Fruit fly (Drosophila melanogaster): Measurements from ENCODE around the gene Elp3.

Gene Elp3

DNA sequence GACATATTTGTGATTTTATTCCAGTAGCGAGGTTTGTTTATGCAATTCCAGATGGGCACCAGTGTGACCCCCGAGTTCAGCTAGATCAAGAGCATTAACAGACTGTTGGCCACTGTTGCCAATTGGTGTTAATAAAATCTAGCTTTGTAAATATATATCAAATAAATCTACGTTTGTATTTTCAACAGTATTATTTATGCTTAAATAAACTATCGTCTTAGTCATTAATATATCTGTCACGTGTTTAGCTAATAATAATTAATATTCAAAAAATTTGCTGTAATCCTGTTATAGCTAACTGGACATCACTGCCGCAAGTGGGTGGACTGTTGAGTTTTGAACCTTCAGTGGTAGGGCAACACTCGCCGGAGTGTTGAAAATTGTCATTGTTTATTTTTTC is 15.0 kb downstream of the Elp3 start, which contains the start of the genes mRpL27 and CG15435:
mRpL27 (minus strand) TSS at position 96 of the 400 bp plus-strand sequence.
CG15435 (plus strand) TSS at position 187 of the 400 bp plus-strand sequence.
- TF ChIP-seq toe (GFP tag; optimal IDR thresholded peaks at IDR 0.05) (peak; percentile 61), CG5204 (GFP tag; optimal IDR thresholded peaks at IDR 0.05) (no peak), CG14711 (tag; optimal IDR thresholded peaks at IDR 0.05) (peak; percentile 81), pad (GFP tag; optimal IDR thresholded peaks at IDR 0.05) (peak; percentile 31), Hr96 (GFP tag; optimal IDR thresholded peaks at IDR 0.05) (peak; percentile 54), ovo (GFP tag; optimal IDR thresholded peaks at IDR 0.05) (no peak), CG12768 (GFP tag; optimal IDR thresholded peaks at IDR 0.05) (peak; percentile 74), Clk (GFP tag; optimal IDR thresholded peaks at IDR 0.05) (no peak), tj (GFP tag; optimal IDR thresholded peaks at IDR 0.05) (peak; percentile 10), CG33017 (tag; optimal IDR thresholded peaks at IDR 0.05) (peak; percentile 2), kay (GFP tag; ENCODE audit: borderline replicate concordance) (no peak), Mnt (GFP tag; optimal IDR thresholded peaks at IDR 0.05) (peak; percentile 66), CG11617 (GFP tag; optimal IDR thresholded peaks at IDR 0.05) (peak; percentile 42), cnc (optimal IDR thresholded peaks at IDR 0.05) (no peak), bab1 (GFP tag; optimal IDR thresholded peaks at IDR 0.05) (peak; percentile 49), CG1620 (GFP tag; optimal IDR thresholded peaks at IDR 0.05) (peak; percentile 50), Crg-1 (GFP tag; optimal IDR thresholded peaks at IDR 0.05) (no peak), cic (GFP tag; optimal IDR thresholded peaks at IDR 0.05) (peak; percentile 20), CG7101 (tag; optimal IDR thresholded peaks at IDR 0.05) (peak; percentile 41), CG7045 (GFP tag; optimal IDR thresholded peaks at IDR 0.05) (peak; percentile 26)

- peak; percentile 34 for TF ChIP-seq Crg-1 (GFP tag; optimal IDR thresholded peaks at IDR 0.05)
- no peak for TF ChIP-seq toe (GFP tag; optimal IDR thresholded peaks at IDR 0.05)
- TF ChIP-seq Clk (GFP tag; optimal IDR thresholded peaks at IDR 0.05) = no peak
These were observed 18.8 kb downstream of the Elp3 start, which contains the start of the genes CG15443 and Paris for dm6 chr2L:4463323-4463722. CG15443 (minus strand) TSS chr2L:4463447. Paris (plus strand) TSS chr2L:4463611.

dm6 chr2L:4464946-4465345 is 20.4 kb downstream of the Elp3 start, which contains the start of gene FIG4:
FIG4 (plus strand) TSS chr2L:4465174.
- TF ChIP-seq bab1 (GFP tag; optimal IDR thresholded peaks at IDR 0.05) (peak; percentile 59), cnc (optimal IDR thresholded peaks at IDR 0.05) (no peak)

- TF ChIP-seq Clk (GFP tag; optimal IDR thresholded peaks at IDR 0.05) = no peak
- TF ChIP-seq kay (GFP tag; ENCODE audit: borderline replicate concordance) = no peak
- no peak for TF ChIP-seq CG7101 (tag; optimal IDR thresholded peaks at IDR 0.05)
- TF ChIP-seq cnc (optimal IDR thresholded peaks at IDR 0.05) = no peak
- no peak for TF ChIP-seq CG33017 (tag; optimal IDR thresholded peaks at IDR 0.05)
- no peak for TF ChIP-seq toe (GFP tag; optimal IDR thresholded peaks at IDR 0.05)
- TF ChIP-seq ovo (GFP tag; optimal IDR thresholded peaks at IDR 0.05) = no peak
- peak; percentile 21 for TF ChIP-seq cic (GFP tag; optimal IDR thresholded peaks at IDR 0.05)
- TF ChIP-seq CG12768 (GFP tag; optimal IDR thresholded peaks at IDR 0.05) = peak; percentile 8
- TF ChIP-seq tj (GFP tag; optimal IDR thresholded peaks at IDR 0.05) = no peak
- TF ChIP-seq bab1 (GFP tag; optimal IDR thresholded peaks at IDR 0.05) = no peak
- no peak for TF ChIP-seq CG5204 (GFP tag; optimal IDR thresholded peaks at IDR 0.05)
- TF ChIP-seq Mnt (GFP tag; optimal IDR thresholded peaks at IDR 0.05) = no peak
- no peak for TF ChIP-seq Crg-1 (GFP tag; optimal IDR thresholded peaks at IDR 0.05)
- peak; percentile 7 for TF ChIP-seq CG11617 (GFP tag; optimal IDR thresholded peaks at IDR 0.05)
- TF ChIP-seq CG14711 (tag; optimal IDR thresholded peaks at IDR 0.05) = no peak
These were observed 30.9 kb downstream of the Elp3 start for dm6 chr2L:4475422-4475821.

DNA sequence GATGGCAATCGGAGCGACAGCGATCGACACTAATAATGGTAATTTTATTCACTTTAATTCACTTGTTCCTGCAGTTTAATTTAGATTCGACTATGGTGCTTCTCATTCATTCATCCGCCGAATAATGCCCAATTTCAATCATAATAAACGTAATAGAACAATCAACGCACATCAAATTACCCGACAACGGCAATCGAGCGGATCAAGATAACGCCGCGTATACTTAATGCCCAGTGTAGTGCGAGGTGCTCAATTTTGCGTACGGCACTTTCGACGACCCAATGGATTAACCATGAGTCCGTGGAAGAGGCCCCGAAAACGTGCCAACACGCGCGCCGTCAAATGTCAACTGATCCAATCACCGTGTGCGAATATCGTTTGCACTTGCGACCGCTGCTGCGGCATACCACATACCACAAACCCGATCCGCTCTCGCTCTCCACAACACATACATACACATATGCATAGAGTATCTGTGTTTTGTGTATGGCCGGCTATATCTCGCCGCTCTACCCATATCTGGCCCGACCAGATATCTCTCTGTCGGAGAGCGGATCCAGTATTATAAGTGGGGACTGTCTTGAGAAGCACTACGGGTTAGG is 32.2 kb downstream of the Elp3 start, which contains the start of gene ine:
ine (minus strand) TSS at position 351 of the 602 bp plus-strand sequence.
- TF ChIP-seq Mnt (GFP tag; optimal IDR thresholded peaks at IDR 0.05) (peak; percentile 1), tj (GFP tag; optimal IDR thresholded peaks at IDR 0.05) (no peak), CG33017 (tag; optimal IDR thresholded peaks at IDR 0.05) (no peak)

DNA sequence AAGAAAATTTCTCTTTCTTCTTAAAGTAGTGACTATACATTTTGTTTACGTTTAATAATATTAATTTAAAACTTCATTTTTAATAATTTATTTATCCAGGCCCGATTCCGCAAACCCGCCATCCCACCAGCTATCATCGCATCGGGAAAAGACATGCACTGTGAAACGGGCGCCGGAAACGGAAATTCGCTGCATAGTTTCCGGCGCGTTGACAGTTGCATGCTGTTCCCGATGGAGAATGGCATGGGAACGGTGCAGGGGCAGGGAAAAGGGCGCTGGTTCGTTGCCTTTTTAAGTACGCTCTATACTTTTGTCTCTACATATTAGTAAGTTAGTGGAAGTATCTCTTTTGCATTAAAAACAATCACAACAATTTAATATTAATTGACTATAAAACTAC is 33.4 kb downstream of the Elp3 start:
- no peak for TF ChIP-seq cic (GFP tag; optimal IDR thresholded peaks at IDR 0.05)
- TF ChIP-seq Clk (GFP tag; optimal IDR thresholded peaks at IDR 0.05) = no peak
- TF ChIP-seq CG12768 (GFP tag; optimal IDR thresholded peaks at IDR 0.05) = no peak
- TF ChIP-seq pad (GFP tag; optimal IDR thresholded peaks at IDR 0.05) = no peak
- TF ChIP-seq cnc (optimal IDR thresholded peaks at IDR 0.05) = no peak
- TF ChIP-seq CG7101 (tag; optimal IDR thresholded peaks at IDR 0.05) = no peak
- TF ChIP-seq CG33017 (tag; optimal IDR thresholded peaks at IDR 0.05) = no peak
- TF ChIP-seq CG14711 (tag; optimal IDR thresholded peaks at IDR 0.05) = no peak
